Fruit fly (Drosophila melanogaster) whole organism: Measurements from ENCODE around the gene elg1.

Experiments used
- CG8478 ChIP-seq: fragments of >200 bp; optimal IDR thresholded peaks from 2 replicates; lab custom pipeline; 2018; ENCODE audit warnings: inconsistent platforms
- Dll ChIP-seq: fragments of >200 bp; optimal IDR thresholded peaks from 2 replicates; lab custom pipeline; 2017
- pan ChIP-seq: fragments of >200 bp; optimal IDR thresholded peaks from 2 replicates; lab custom pipeline; 2017
- usp ChIP-seq: fragments of >200 bp; optimal IDR thresholded peaks from 2 replicates; lab custom pipeline; 2017; ENCODE audit warnings: missing biosample characterization, missing genetic modification characterization, mixed read lengths

dm6 chr3L:16182633-16183462 lies 51.0 kb downstream of the elg1 start:
- TF ChIP-seq CG8478 (lab: Kevin White, UChicago) (no peak), usp (no peak), Dll (no peak), pan (lab: Kevin White, UChicago) (no peak)
